Worm (Caenorhabditis elegans): Measurements from ENCODE around the gene K03A11.5.

DNA sequence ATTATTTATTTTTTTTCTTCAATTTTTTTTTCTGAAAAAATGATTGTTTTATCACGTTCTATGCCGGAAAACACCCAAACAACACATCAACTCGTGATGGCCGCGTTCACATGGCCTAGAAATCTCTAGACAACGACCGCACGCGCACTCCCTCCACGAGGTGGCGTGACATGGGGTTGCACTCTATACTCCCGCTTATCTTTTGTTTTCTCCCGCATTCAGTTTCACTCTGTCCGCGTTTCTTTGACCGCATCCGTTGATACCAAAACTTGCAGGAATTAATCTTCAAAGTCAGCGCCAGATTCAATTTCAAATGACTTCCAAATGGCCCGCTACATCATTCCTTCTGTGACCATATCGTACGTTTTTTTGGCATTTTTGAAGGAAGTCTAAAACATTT, 41.6 kb downstream of the K03A11.5 start, which contains the start of gene F17H10.1:
- TF ChIP-seq egl-44 (GFP tag; IDR thresholded peaks at IDR 0.05) (no peak), mes-4 (tag; optimal IDR thresholded peaks at IDR 0.05) (no peak), ama-1 (optimal IDR thresholded peaks at IDR 0.05) (peak; percentile 36), ama-1 (GFP tag; optimal IDR thresholded peaks at IDR 0.05) (no peak), snpc-3.4 (tag; optimal IDR thresholded peaks at IDR 0.05) (no peak), F10E7.11 (tag; optimal IDR thresholded peaks at IDR 0.05) (no peak), attf-3 (GFP tag; conservative IDR thresholded peaks at IDR 0.05) (no peak)
